Fruit fly (Drosophila melanogaster): ENCODE measurements around the gene CG4374.

- TF ChIP-seq dl (GFP tag; optimal IDR thresholded peaks at IDR 0.05; ENCODE audit: insufficient read depth in 1 of 2, partially characterized antibody in 2 of 2): no peak
- TF ChIP-seq ey (GFP tag; optimal IDR thresholded peaks at IDR 0.05): no peak
- TF ChIP-seq Rel (GFP tag; optimal IDR thresholded peaks at IDR 0.05): no peak
- no peak for TF ChIP-seq Rel (tag; optimal IDR thresholded peaks at IDR 0.05)
- no peak for TF ChIP-seq usp (GFP tag; optimal IDR thresholded peaks at IDR 0.05)
- TF ChIP-seq tai (GFP tag; optimal IDR thresholded peaks at IDR 0.05): no peak
- no peak for TF ChIP-seq jim (GFP tag; optimal IDR thresholded peaks at IDR 0.05)
- TF ChIP-seq Abd-B (GFP tag; optimal IDR thresholded peaks at IDR 0.05): no peak
- no peak for TF ChIP-seq dmrt93B (GFP tag; optimal IDR thresholded peaks at IDR 0.05)
- TF ChIP-seq OdsH (GFP tag; optimal IDR thresholded peaks at IDR 0.05): no peak
- TF ChIP-seq woc (GFP tag; optimal IDR thresholded peaks at IDR 0.05): no peak
- TF ChIP-seq Dfd (GFP tag; optimal IDR thresholded peaks at IDR 0.05): no peak
- no peak for TF ChIP-seq br (GFP tag; optimal IDR thresholded peaks at IDR 0.05)
These were observed 98.7 kb downstream of the CG4374 start, which contains the start of gene CG42828 for dm6 chr3R:23373403-23373802.

All from whole organism, wandering third instar larva.